Worm (Caenorhabditis elegans) whole organism, L2 larva: ENCODE data around the gene rheb-1.
A peak's percentile ranks its signal among the peaks of the same experiment; 100 is the strongest.

Experiments used
- ceh-16 ChIP-seq: fragments of 150-350 bp; optimal IDR thresholded peaks from 2 replicates; lab custom pipeline; 2014; ENCODE audit warnings: missing biosample characterization, missing genetic modification characterization
- elt-3 ChIP-seq: sonication (generic microtip); optimal IDR thresholded peaks from 2 replicates; lab custom pipeline; 2017; ENCODE audit warnings: missing biosample characterization, missing genetic modification characterization
- lin-39 ChIP-seq: fragments of 150-350 bp; optimal IDR thresholded peaks from 2 replicates; lab custom pipeline; 2014; ENCODE audit warnings: missing biosample characterization, missing genetic modification reagents, missing genetic modification characterization
- lsy-2 ChIP-seq, 2 experiments: fragments of 150-350 bp in 1 of 2; sonication (generic microtip) in 1 of 2; optimal IDR thresholded peaks; 2 replicates each; lab custom pipeline; 2014 to 2017; ENCODE audit warnings: missing biosample characterization in 2 of 2, missing genetic modification characterization in 2 of 2
- sma-3 ChIP-seq: sonication (generic microtip); optimal IDR thresholded peaks from 2 replicates; lab custom pipeline; 2016; ENCODE audit warnings: missing genetic modification reagents, missing genetic modification characterization, missing compliant biosample characterization
- snpc-4 ChIP-seq: fragments of 150-350 bp; optimal IDR thresholded peaks from 2 replicates; lab custom pipeline; 2014; ENCODE audit warnings: missing biosample characterization, missing genetic modification characterization
- unc-39 ChIP-seq: fragments of 150-350 bp; optimal IDR thresholded peaks from 2 replicates; lab custom pipeline; 2014; ENCODE audit warnings: missing biosample characterization, missing genetic modification characterization
- unc-62 ChIP-seq: fragments of 150-350 bp; optimal IDR thresholded peaks from 2 replicates; lab custom pipeline; 2014; ENCODE audit warnings: missing biosample characterization, missing genetic modification reagents, missing genetic modification characterization
- ztf-1 ChIP-seq: fragments of 200-800 bp; sonication (Bioruptor generic); conservative IDR thresholded peaks from 2 replicates; pipeline ENCODE4 v1.3.6; 2022; ENCODE audit warnings: missing genetic modification characterization, missing compliant biosample characterization

DNA sequence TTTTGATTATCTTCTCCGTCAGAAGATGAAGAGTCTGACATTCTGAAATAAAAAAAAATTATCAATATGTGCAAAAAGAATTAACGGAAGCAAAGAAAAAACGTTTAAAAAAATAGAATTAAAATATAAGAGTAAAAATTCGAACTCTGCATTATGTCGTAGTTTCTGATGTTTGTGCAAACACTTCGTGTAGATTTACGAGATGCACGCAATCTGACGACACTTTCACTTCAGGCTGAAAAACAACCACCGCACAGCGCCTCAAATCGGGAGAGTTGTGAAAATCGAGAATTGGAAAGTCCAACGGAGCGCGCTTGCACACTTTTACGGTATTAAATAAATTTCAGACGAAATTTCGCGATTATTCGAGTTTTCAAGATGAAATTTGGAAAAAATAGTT, 49.2 kb downstream of the rheb-1 start, which contains the start of gene T26G10.1:
- TF ChIP-seq sma-3: peak; percentile 67
- no peak for TF ChIP-seq unc-39 (tag; lab: Kevin White, UChicago)
- peak; percentile 75 to 91 for TF ChIP-seq lsy-2 (tag; optimal IDR thresholded peaks at IDR 0.05; lab: Kevin White, UChicago)
- TF ChIP-seq ceh-16 (tag; lab: Kevin White, UChicago): no peak
- TF ChIP-seq snpc-4 (tag; lab: Kevin White, UChicago): peak; percentile 60
- no peak for TF ChIP-seq ztf-1 (GFP tag; lab: Robert Waterston, UW)
- TF ChIP-seq elt-3 (tag; lab: Kevin White, UChicago): no peak
- TF ChIP-seq unc-62: no peak
- TF ChIP-seq lin-39 (tag; lab: Kevin White, UChicago): no peak
